Worm (Caenorhabditis elegans) whole organism, young adult: Measurements from ENCODE around the gene K03B8.6.

ENCODE experiments used
- B0035.1 ChIP-seq: sonication (generic microtip); optimal IDR thresholded peaks from 2 replicates; lab custom pipeline; 2016; ENCODE audit warnings: missing genetic modification characterization, mild to moderate bottlenecking, missing compliant biosample characterization, missing genotype, missing genetic modification reagents
- C06A6.2 ChIP-seq: fragments of 200-800 bp; sonication (Bioruptor generic); conservative IDR thresholded peaks from 2 replicates; pipeline ENCODE4 v1.3.6; 2022; ENCODE audit warnings: missing genetic modification characterization, missing compliant biosample characterization
- F39B2.1 ChIP-seq: fragments of 200-800 bp; sonication (Bioruptor generic); IDR thresholded peaks from 2 replicates; pipeline ENCODE4 v1.3.6; 2022; ENCODE audit warnings: missing genetic modification reagents, missing genetic modification characterization, missing compliant biosample characterization
- F49E8.2 ChIP-seq: sonication (generic microtip); optimal IDR thresholded peaks from 3 replicates; lab custom pipeline; 2017; ENCODE audit warnings: missing genetic modification characterization, mild to moderate bottlenecking, missing compliant biosample characterization, antibody characterized with exemption, moderate library complexity; ENCODE audit not compliant: insufficient read depth
- F52B5.7 ChIP-seq: sonication (generic microtip); optimal IDR thresholded peaks from 2 replicates; lab custom pipeline; 2016; ENCODE audit warnings: mild to moderate bottlenecking, missing genetic modification characterization, missing compliant biosample characterization
- F57C9.4 ChIP-seq: sonication (generic microtip); optimal IDR thresholded peaks from 2 replicates; lab custom pipeline; 2017; ENCODE audit warnings: mild to moderate bottlenecking, missing genetic modification characterization, missing compliant biosample characterization
- K11D2.4 ChIP-seq: fragments of 200-800 bp; sonication (Bioruptor generic); IDR thresholded peaks from 2 replicates; pipeline ENCODE4 v1.3.6; 2022; ENCODE audit warnings: missing genetic modification reagents, missing genetic modification characterization, missing compliant biosample characterization
- Y56A3A.18 ChIP-seq: fragments of 200-800 bp; sonication (Bioruptor generic); IDR thresholded peaks from 2 replicates; pipeline ENCODE4 v1.3.6; 2022; ENCODE audit warnings: missing genetic modification reagents, missing genetic modification characterization, missing compliant biosample characterization
- Y67H2A.10 ChIP-seq: fragments of 200-800 bp; sonication (Bioruptor generic); conservative IDR thresholded peaks from 2 replicates; pipeline ENCODE4 v1.3.6; 2022; ENCODE audit warnings: missing genetic modification reagents, missing genetic modification characterization, missing compliant biosample characterization
- attf-3 ChIP-seq: fragments of 200-800 bp; sonication (Bioruptor generic); conservative IDR thresholded peaks from 2 replicates; pipeline ENCODE4 v1.3.6; 2022; ENCODE audit warnings: missing genetic modification reagents, missing genetic modification characterization, missing compliant biosample characterization
- attf-6 ChIP-seq: fragments of 200-800 bp; sonication (Bioruptor generic); IDR thresholded peaks from 2 replicates; pipeline ENCODE4 v1.3.6; 2022; ENCODE audit warnings: missing genetic modification reagents, missing genetic modification characterization, missing compliant biosample characterization
- ceh-40 ChIP-seq: fragments of 200-800 bp; sonication (Bioruptor generic); IDR thresholded peaks from 2 replicates; pipeline ENCODE4 v1.3.6; 2022; ENCODE audit warnings: missing genetic modification characterization, missing compliant biosample characterization
- ceh-58 ChIP-seq: fragments of 200-800 bp; sonication (Bioruptor generic); IDR thresholded peaks from 2 replicates; pipeline ENCODE4 v1.3.6; 2022; ENCODE audit warnings: missing genetic modification characterization, missing compliant biosample characterization
- ceh-79 ChIP-seq: sonication (generic microtip); optimal IDR thresholded peaks from 2 replicates; lab custom pipeline; 2017; ENCODE audit warnings: mild to moderate bottlenecking, missing genetic modification characterization, missing compliant biosample characterization
- chd-7 ChIP-seq: sonication (generic microtip); optimal IDR thresholded peaks from 2 replicates; lab custom pipeline; 2016; ENCODE audit warnings: mild to moderate bottlenecking, missing genetic modification characterization, moderate library complexity, missing compliant biosample characterization
- die-1 ChIP-seq: sonication (generic microtip); optimal IDR thresholded peaks from 2 replicates; lab custom pipeline; 2016; ENCODE audit warnings: missing genotype, mild to moderate bottlenecking, missing genetic modification characterization, missing compliant biosample characterization
- egl-18 ChIP-seq: fragments of 200-800 bp; sonication (Bioruptor generic); IDR thresholded peaks from 2 replicates; pipeline ENCODE4 v1.3.6; 2022; ENCODE audit warnings: missing genetic modification reagents, missing genetic modification characterization, missing compliant biosample characterization
- ets-4 ChIP-seq: fragments of 200-800 bp; sonication (Bioruptor generic); optimal IDR thresholded peaks from 2 replicates; lab custom pipeline; 2018; ENCODE audit warnings: mild to moderate bottlenecking, missing genetic modification characterization, missing compliant biosample characterization
- him-1 ChIP-seq: sonication (generic microtip); optimal IDR thresholded peaks from 2 replicates; lab custom pipeline; 2016; ENCODE audit warnings: missing genotype, missing genetic modification reagents, missing genetic modification characterization, missing compliant biosample characterization
- hmg-1.2 ChIP-seq: fragments of 200-800 bp; sonication (Bioruptor generic); IDR thresholded peaks from 2 replicates; pipeline ENCODE4 v1.3.6; 2022; ENCODE audit warnings: missing genetic modification reagents, missing genetic modification characterization, missing compliant biosample characterization
- hsf-1 ChIP-seq: fragments of 200-800 bp; sonication (Bioruptor generic); IDR thresholded peaks from 2 replicates; pipeline ENCODE4 v1.3.6; 2022; ENCODE audit warnings: missing genetic modification reagents, missing genetic modification characterization, missing compliant biosample characterization
- let-607 ChIP-seq, 2 experiments: fragments of 200-800 bp in 1 of 2; sonication (Bioruptor generic) in 1 of 2; sonication (generic microtip) in 1 of 2; optimal IDR thresholded peaks; 2 replicates each; lab custom pipeline; 2016 to 2018; ENCODE audit warnings: mild to moderate bottlenecking in 2 of 2, missing compliant biosample characterization in 2 of 2, missing genetic modification characterization in 2 of 2, moderate library complexity in 2 of 2, missing genotype in 1 of 2
- lin-35 ChIP-seq, 3 experiments: fragments of 150-350 bp in 2 of 3; sonication (generic microtip) in 1 of 3; optimal IDR thresholded peaks; 2 replicates each; lab custom pipeline; 2014 to 2018; ENCODE audit warnings: missing biosample characterization in 3 of 3, missing genetic modification characterization in 3 of 3, missing genetic modification reagents in 3 of 3
- lin-54 ChIP-seq: fragments of 200-800 bp; sonication (Bioruptor generic); optimal IDR thresholded peaks from 2 replicates; lab custom pipeline; 2018; ENCODE audit warnings: mild to moderate bottlenecking, missing genetic modification characterization, missing compliant biosample characterization
- lir-1 ChIP-seq: fragments of 200-800 bp; sonication (Bioruptor generic); conservative IDR thresholded peaks from 2 replicates; pipeline ENCODE4 v1.3.6; 2022; ENCODE audit warnings: missing genetic modification reagents, missing genetic modification characterization, missing compliant biosample characterization
- madf-3 ChIP-seq: fragments of 200-800 bp; sonication (Bioruptor generic); IDR thresholded peaks from 2 replicates; pipeline ENCODE4 v1.3.6; 2022; ENCODE audit warnings: missing genetic modification reagents, missing genetic modification characterization, missing compliant biosample characterization
- mcd-1 ChIP-seq: fragments of 200-800 bp; sonication (Bioruptor generic); IDR thresholded peaks from 2 replicates; pipeline ENCODE4 v1.3.6; 2022; ENCODE audit warnings: missing genetic modification reagents, missing genetic modification characterization, missing compliant biosample characterization
- nfya-1 ChIP-seq: sonication (generic microtip); optimal IDR thresholded peaks from 2 replicates; lab custom pipeline; 2017; ENCODE audit warnings: antibody characterized with exemption, missing compliant biosample characterization, missing genetic modification characterization, borderline replicate concordance; ENCODE audit not compliant: insufficient read depth
- nfya-2 ChIP-seq: fragments of 200-800 bp; sonication (Bioruptor generic); IDR thresholded peaks from 2 replicates; pipeline ENCODE4 v1.3.6; 2022; ENCODE audit warnings: missing genetic modification reagents, missing genetic modification characterization, missing compliant biosample characterization
- rcor-1 ChIP-seq: fragments of 200-800 bp; sonication (Bioruptor generic); IDR thresholded peaks from 2 replicates; pipeline ENCODE4 v1.3.6; 2022; ENCODE audit warnings: missing genetic modification reagents, missing genetic modification characterization, missing compliant biosample characterization
- rec-8 ChIP-seq, 2 experiments: sonication (generic microtip); optimal IDR thresholded peaks; 2 replicates each; lab custom pipeline; 2016; ENCODE audit warnings: mild to moderate bottlenecking in 2 of 2, missing genetic modification characterization in 2 of 2, missing genetic modification reagents in 2 of 2, missing genotype in 2 of 2, missing biosample characterization in 1 of 2, missing compliant biosample characterization in 1 of 2, moderate library complexity in 1 of 2
- sdz-38 ChIP-seq: sonication (generic microtip); optimal IDR thresholded peaks from 2 replicates; lab custom pipeline; 2016; ENCODE audit warnings: missing genotype, missing genetic modification characterization, missing compliant biosample characterization
- snpc-4 ChIP-seq, 5 experiments: fragments of 150-350 bp in 1 of 5; sonication (generic microtip) in 4 of 5; optimal IDR thresholded peaks; 2 replicates each; lab custom pipeline; 2014 to 2018; ENCODE audit warnings: missing genetic modification characterization in 5 of 5, missing biosample characterization in 3 of 5, antibody characterized with exemption in 2 of 5, mild to moderate bottlenecking in 2 of 5, missing compliant biosample characterization in 2 of 5, missing genotype in 2 of 5, moderate library complexity in 2 of 5, missing genetic modification reagents in 1 of 5
- xnd-1 ChIP-seq: sonication (generic microtip); optimal IDR thresholded peaks from 2 replicates; lab custom pipeline; 2016; ENCODE audit warnings: missing genotype, missing genetic modification reagents, missing genetic modification characterization, missing compliant biosample characterization
- ztf-18 ChIP-seq: sonication (generic microtip); optimal IDR thresholded peaks from 2 replicates; lab custom pipeline; 2016; ENCODE audit warnings: missing genotype, mild to moderate bottlenecking, missing genetic modification characterization, missing compliant biosample characterization

K03B8.6 gene

ce11 chrV:11435242-11435641, 27.9 kb downstream of the K03B8.6 start:
- TF ChIP-seq ceh-40 (GFP tag; lab: Robert Waterston, UW) (no peak), sdz-38 (tag; lab: Kevin White, UChicago) (no peak), Y67H2A.10 (GFP tag; lab: Robert Waterston, UW) (no peak), F52B5.7 (tag; lab: Kevin White, UChicago) (no peak), rcor-1 (GFP tag; lab: Robert Waterston, UW) (no peak), lin-54 (GFP tag; lab: Kevin White, UChicago) (no peak), ceh-58 (GFP tag; lab: Robert Waterston, UW) (no peak), hmg-1.2 (GFP tag; lab: Robert Waterston, UW) (no peak), rec-8 (tag; optimal IDR thresholded peaks at IDR 0.05; lab: Kevin White, UChicago) (no peak), F39B2.1 (GFP tag; lab: Robert Waterston, UW) (no peak), attf-3 (no peak), lir-1 (GFP tag; lab: Robert Waterston, UW) (no peak), lin-35 (GFP tag; optimal IDR thresholded peaks at IDR 0.05; lab: Kevin White, UChicago) (no peak)

- TF ChIP-seq ztf-18 (tag; lab: Kevin White, UChicago) (no peak), die-1 (tag; lab: Kevin White, UChicago) (no peak), attf-6 (no peak), nfya-1 (no peak), nfya-2 (no peak), him-1 (tag; lab: Kevin White, UChicago) (no peak), egl-18 (GFP tag; lab: Robert Waterston, UW) (no peak)
Observed at ce11 chrV:11436407-11436806, 29.0 kb downstream of the K03B8.6 start.

ce11 chrV:11438464-11438863, 31.1 kb downstream of the K03B8.6 start, which contains the start of gene dmsr-1:
dmsr-1 (plus strand) TSS chrV:11438764.
- TF ChIP-seq chd-7 (no peak), mcd-1 (GFP tag; lab: Robert Waterston, UW) (no peak), F57C9.4 (tag; lab: Kevin White, UChicago) (no peak), snpc-4 (GFP tag; optimal IDR thresholded peaks at IDR 0.05; lab: Kevin White, UChicago) (no peak), snpc-4 (tag; optimal IDR thresholded peaks at IDR 0.05; lab: Kevin White, UChicago) (no peak), let-607 (tag; optimal IDR thresholded peaks at IDR 0.05; lab: Kevin White, UChicago) (no peak), rec-8 (tag; optimal IDR thresholded peaks at IDR 0.05; lab: Kevin White, UChicago) (no peak), F49E8.2 (no peak), B0035.1 (tag; lab: Kevin White, UChicago) (no peak), C06A6.2 (GFP tag; lab: Robert Waterston, UW) (no peak), hsf-1 (GFP tag; lab: Robert Waterston, UW) (no peak), xnd-1 (tag; lab: Kevin White, UChicago) (no peak), hmg-1.2 (GFP tag; lab: Robert Waterston, UW) (no peak), Y56A3A.18 (GFP tag; lab: Robert Waterston, UW) (no peak)

- TF ChIP-seq Y67H2A.10 (GFP tag; lab: Robert Waterston, UW) (no peak), K11D2.4 (GFP tag; lab: Robert Waterston, UW) (no peak), nfya-1 (no peak), madf-3 (GFP tag; lab: Robert Waterston, UW) (no peak), B0035.1 (tag; lab: Kevin White, UChicago) (no peak), ceh-79 (tag; lab: Kevin White, UChicago) (no peak), ets-4 (GFP tag; lab: Kevin White, UChicago) (no peak)
Observed at ce11 chrV:11439202-11439601, 31.8 kb downstream of the K03B8.6 start.
